Fruit fly (Drosophila melanogaster) whole organism, embryonic: Measurements from ENCODE around the gene ND-39.

Source experiments
- ATbp ChIP-seq: fragments of 200-800 bp; sonication (Bioruptor generic); optimal IDR thresholded peaks from 2 replicates; lab custom pipeline; 2017; ENCODE audit warnings: missing biosample characterization, mild to moderate bottlenecking, missing genetic modification characterization, missing genetic modification reagents
- CG1024 ChIP-seq: fragments of 200-800 bp; sonication (Bioruptor generic); IDR thresholded peaks from 2 replicates; pipeline ENCODE4 v1.3.6; 2022; ENCODE audit warnings: missing biosample characterization, missing genetic modification characterization
- CG10431 ChIP-seq: fragments of 200-800 bp; sonication (Bioruptor generic); optimal IDR thresholded peaks from 3 replicates; lab custom pipeline; 2018; ENCODE audit warnings: missing biosample characterization, mild to moderate bottlenecking, missing genetic modification characterization
- CG12942 ChIP-seq: fragments of 200-800 bp; sonication (Bioruptor generic); optimal IDR thresholded peaks from 3 replicates; lab custom pipeline; 2016; ENCODE audit warnings: missing biosample characterization, missing genetic modification characterization
- CG13624 ChIP-seq: fragments of 200-800 bp; sonication (Bioruptor generic); optimal IDR thresholded peaks from 2 replicates; lab custom pipeline; 2016; ENCODE audit warnings: missing biosample characterization, missing genetic modification characterization
- CG14014 ChIP-seq: fragments of 200-800 bp; sonication (Bioruptor generic); IDR thresholded peaks from 2 replicates; pipeline ENCODE4 v1.3.6; 2022; ENCODE audit warnings: missing biosample characterization, missing genetic modification characterization
- CG1529 ChIP-seq: fragments of 200-800 bp; sonication (Bioruptor generic); optimal IDR thresholded peaks from 3 replicates; lab custom pipeline; 2018; ENCODE audit warnings: missing biosample characterization, missing genetic modification characterization
- CG16779 ChIP-seq: fragments of 200-800 bp; sonication (Bioruptor generic); IDR thresholded peaks from 2 replicates; pipeline ENCODE4 v1.3.6; 2022; ENCODE audit warnings: missing biosample characterization, missing genetic modification characterization
- CG18262 ChIP-seq: fragments of 200-800 bp; optimal IDR thresholded peaks from 3 replicates; lab custom pipeline; 2019; ENCODE audit warnings: missing biosample characterization, mild to moderate bottlenecking, missing genetic modification characterization, moderate library complexity
- CG3065 ChIP-seq: fragments of 200-800 bp; sonication (Bioruptor generic); optimal IDR thresholded peaks from 2 replicates; lab custom pipeline; 2016; ENCODE audit warnings: missing biosample characterization, missing genetic modification characterization
- CG3163 ChIP-seq: fragments of 200-800 bp; sonication (Bioruptor generic); optimal IDR thresholded peaks from 3 replicates; lab custom pipeline; 2016; ENCODE audit warnings: missing biosample characterization, missing genetic modification characterization
- CG43689 ChIP-seq: fragments of 200-800 bp; sonication (Bioruptor generic); IDR thresholded peaks from 2 replicates; pipeline ENCODE4 v1.3.6; 2022; ENCODE audit warnings: missing biosample characterization, missing genetic modification characterization
- CG6689 ChIP-seq: fragments of 200-800 bp; sonication (Bioruptor generic); IDR thresholded peaks from 2 replicates; pipeline ENCODE4 v1.3.6; 2022; ENCODE audit warnings: missing biosample characterization, missing genetic modification characterization
- CG6813 ChIP-seq: fragments of 200-800 bp; sonication (Bioruptor generic); optimal IDR thresholded peaks from 2 replicates; lab custom pipeline; 2017; ENCODE audit warnings: missing biosample characterization, missing genetic modification characterization, mild to moderate bottlenecking, moderate library complexity, missing genetic modification reagents
- CG7987 ChIP-seq: fragments of 200-800 bp; sonication (Bioruptor generic); optimal IDR thresholded peaks from 2 replicates; lab custom pipeline; 2018; ENCODE audit warnings: missing biosample characterization, mild to moderate bottlenecking, missing genetic modification characterization, moderate library complexity
- CG8281 ChIP-seq: fragments of 200-800 bp; sonication (Bioruptor generic); optimal IDR thresholded peaks from 2 replicates; lab custom pipeline; 2018; ENCODE audit warnings: missing biosample characterization, mild to moderate bottlenecking, missing genetic modification characterization, moderate library complexity
- CG8359 ChIP-seq: fragments of 200-800 bp; sonication (Bioruptor generic); optimal IDR thresholded peaks from 2 replicates; lab custom pipeline; 2017; ENCODE audit warnings: missing biosample characterization, mild to moderate bottlenecking, missing genetic modification characterization, borderline replicate concordance
- CG8388 ChIP-seq: fragments of 200-800 bp; sonication (Bioruptor generic); optimal IDR thresholded peaks from 2 replicates; lab custom pipeline; 2019; ENCODE audit warnings: missing biosample characterization, mild to moderate bottlenecking, missing genetic modification characterization, moderate library complexity
- CG8924 ChIP-seq: fragments of 200-800 bp; optimal IDR thresholded peaks from 3 replicates; lab custom pipeline; 2019; ENCODE audit warnings: missing biosample characterization, mild to moderate bottlenecking, missing genetic modification characterization, moderate library complexity
- CG9609 ChIP-seq: fragments of 200-800 bp; sonication (Bioruptor generic); optimal IDR thresholded peaks from 3 replicates; lab custom pipeline; 2016; ENCODE audit warnings: missing biosample characterization, missing genetic modification characterization
- Camta ChIP-seq: fragments of 200-800 bp; sonication (Bioruptor generic); optimal IDR thresholded peaks from 2 replicates; lab custom pipeline; 2016; ENCODE audit warnings: missing biosample characterization, missing genetic modification characterization
- CkIIα-i1 ChIP-seq: fragments of 200-800 bp; sonication (Bioruptor generic); IDR thresholded peaks from 2 replicates; pipeline ENCODE4 v1.3.6; 2022; ENCODE audit warnings: missing biosample characterization, missing genetic modification characterization
- CoRest ChIP-seq: fragments of 200-800 bp; sonication (Bioruptor generic); optimal IDR thresholded peaks from 3 replicates; lab custom pipeline; 2018; ENCODE audit warnings: missing biosample characterization, mild to moderate bottlenecking, missing genetic modification characterization, moderate library complexity
- Dip2 ChIP-seq: fragments of 200-800 bp; sonication (Bioruptor generic); IDR thresholded peaks from 2 replicates; pipeline ENCODE4 v1.3.6; 2022; ENCODE audit warnings: missing biosample characterization, missing genetic modification characterization
- Doc3 ChIP-seq: fragments of 200-800 bp; sonication (Bioruptor generic); IDR thresholded peaks from 3 replicates; pipeline ENCODE4 v1.3.6; 2022; ENCODE audit warnings: missing biosample characterization, missing genetic modification characterization; ENCODE audit not compliant: partially characterized antibody
- ERR ChIP-seq: fragments of 200-800 bp; sonication (Bioruptor generic); optimal IDR thresholded peaks from 2 replicates; lab custom pipeline; 2016; ENCODE audit warnings: missing biosample characterization, missing genetic modification characterization
- Elba2 ChIP-seq: fragments of 200-800 bp; sonication (Bioruptor generic); optimal IDR thresholded peaks from 3 replicates; lab custom pipeline; 2016; ENCODE audit warnings: missing biosample characterization, missing genetic modification characterization
- Gug ChIP-seq: fragments of 200-800 bp; sonication (Bioruptor generic); IDR thresholded peaks from 4 replicates; pipeline ENCODE4 v1.3.6; 2022; ENCODE audit warnings: missing biosample characterization, missing genetic modification characterization
- HmgD ChIP-seq: fragments of 200-800 bp; sonication (Bioruptor generic); optimal IDR thresholded peaks from 3 replicates; lab custom pipeline; 2016; ENCODE audit warnings: missing biosample characterization, missing genetic modification characterization
- NC2β ChIP-seq: fragments of 200-800 bp; sonication (Bioruptor generic); optimal IDR thresholded peaks from 2 replicates; lab custom pipeline; 2016; ENCODE audit warnings: missing biosample characterization, missing genetic modification characterization
- Ravus ChIP-seq: fragments of 200-800 bp; sonication (Bioruptor generic); IDR thresholded peaks from 2 replicates; pipeline ENCODE4 v1.3.6; 2022; ENCODE audit warnings: missing biosample characterization, missing genetic modification characterization
- Side ChIP-seq: fragments of 200-800 bp; sonication (Bioruptor generic); optimal IDR thresholded peaks from 2 replicates; lab custom pipeline; 2016; ENCODE audit warnings: missing biosample characterization, missing genetic modification characterization
- Sin3A ChIP-seq: fragments of >200 bp; optimal IDR thresholded peaks from 2 replicates; lab custom pipeline; 2018
- abd-A ChIP-seq: fragments of 200-800 bp; sonication (Bioruptor generic); optimal IDR thresholded peaks from 3 replicates; lab custom pipeline; 2019; ENCODE audit warnings: missing biosample characterization, mild to moderate bottlenecking, missing genetic modification characterization, moderate library complexity
- al ChIP-seq: fragments of 200-800 bp; sonication (Bioruptor generic); IDR thresholded peaks from 2 replicates; pipeline ENCODE4 v1.3.6; 2022; ENCODE audit warnings: missing biosample characterization, missing genetic modification characterization
- ap ChIP-seq: fragments of 200-800 bp; sonication (Bioruptor generic); IDR thresholded peaks from 2 replicates; pipeline ENCODE4 v1.3.6; 2022; ENCODE audit warnings: missing biosample characterization, missing genetic modification characterization
- gce ChIP-seq: fragments of 200-800 bp; sonication (Bioruptor generic); IDR thresholded peaks from 3 replicates; pipeline ENCODE4 v1.3.6; 2022; ENCODE audit warnings: missing biosample characterization, missing genetic modification characterization
- gem ChIP-seq: fragments of 200-800 bp; sonication (Bioruptor generic); optimal IDR thresholded peaks from 2 replicates; lab custom pipeline; 2019; ENCODE audit warnings: missing biosample characterization, mild to moderate bottlenecking, missing genetic modification characterization, moderate library complexity
- ind ChIP-seq: fragments of 200-800 bp; sonication (Bioruptor generic); optimal IDR thresholded peaks from 3 replicates; lab custom pipeline; 2016; ENCODE audit warnings: missing biosample characterization, missing genetic modification characterization
- jigr1 ChIP-seq: fragments of 200-800 bp; sonication (Bioruptor generic); IDR thresholded peaks from 3 replicates; pipeline ENCODE4 v1.3.6; 2022; ENCODE audit warnings: missing biosample characterization, missing genetic modification characterization
- lola ChIP-seq, 3 experiments: fragments of >200 bp in 2 of 3; fragments of 200-800 bp in 1 of 3; sonication (Bioruptor generic) in 1 of 3; optimal IDR thresholded peaks; 2 replicates each; lab custom pipeline; 2017 to 2019; ENCODE audit warnings: missing biosample characterization in 3 of 3, missing genetic modification characterization in 3 of 3, mild to moderate bottlenecking in 1 of 3, moderate library complexity in 1 of 3
- nom ChIP-seq: fragments of 200-800 bp; sonication (Bioruptor generic); optimal IDR thresholded peaks from 2 replicates; lab custom pipeline; 2017; ENCODE audit warnings: missing biosample characterization, missing genetic modification characterization, mild to moderate bottlenecking, moderate library complexity, missing genetic modification reagents
- peb ChIP-seq: fragments of 200-800 bp; sonication (Bioruptor generic); IDR thresholded peaks from 2 replicates; pipeline ENCODE4 v1.3.6; 2022; ENCODE audit warnings: missing biosample characterization, missing genetic modification characterization
- sc ChIP-seq, 3 experiments: fragments of >200 bp in 2 of 3; fragments of 200-800 bp in 1 of 3; sonication (Bioruptor generic) in 1 of 3; optimal IDR thresholded peaks; 2 replicates in 2 of 3; 3 replicates in 1 of 3; lab custom pipeline; 2017; ENCODE audit warnings: mild to moderate bottlenecking in 1 of 3, missing biosample characterization in 1 of 3, missing genetic modification characterization in 1 of 3, missing genetic modification reagents in 1 of 3
- sd ChIP-seq: fragments of 200-800 bp; sonication (Bioruptor generic); optimal IDR thresholded peaks from 3 replicates; lab custom pipeline; 2018; ENCODE audit warnings: missing biosample characterization, mild to moderate bottlenecking, missing genetic modification characterization, moderate library complexity
- slbo ChIP-seq: fragments of 200-800 bp; sonication (Bioruptor generic); IDR thresholded peaks from 2 replicates; pipeline ENCODE4 v1.3.6; 2022; ENCODE audit warnings: missing biosample characterization, missing genetic modification characterization
- so ChIP-seq: fragments of 200-800 bp; sonication (Bioruptor generic); IDR thresholded peaks from 3 replicates; pipeline ENCODE4 v1.3.6; 2022; ENCODE audit warnings: missing biosample characterization, missing genetic modification characterization
- tup ChIP-seq: fragments of 200-800 bp; sonication (Bioruptor generic); optimal IDR thresholded peaks from 2 replicates; lab custom pipeline; 2016; ENCODE audit warnings: missing biosample characterization, mild to moderate bottlenecking, missing genetic modification characterization, moderate library complexity
- wek ChIP-seq: fragments of 200-800 bp; sonication (Bioruptor generic); optimal IDR thresholded peaks from 3 replicates; lab custom pipeline; 2018; ENCODE audit warnings: missing biosample characterization, mild to moderate bottlenecking, missing genetic modification characterization, moderate library complexity
- yki ChIP-seq: fragments of >200 bp; optimal IDR thresholded peaks from 3 replicates; lab custom pipeline; 2018

The ND-39 gene

DNA sequence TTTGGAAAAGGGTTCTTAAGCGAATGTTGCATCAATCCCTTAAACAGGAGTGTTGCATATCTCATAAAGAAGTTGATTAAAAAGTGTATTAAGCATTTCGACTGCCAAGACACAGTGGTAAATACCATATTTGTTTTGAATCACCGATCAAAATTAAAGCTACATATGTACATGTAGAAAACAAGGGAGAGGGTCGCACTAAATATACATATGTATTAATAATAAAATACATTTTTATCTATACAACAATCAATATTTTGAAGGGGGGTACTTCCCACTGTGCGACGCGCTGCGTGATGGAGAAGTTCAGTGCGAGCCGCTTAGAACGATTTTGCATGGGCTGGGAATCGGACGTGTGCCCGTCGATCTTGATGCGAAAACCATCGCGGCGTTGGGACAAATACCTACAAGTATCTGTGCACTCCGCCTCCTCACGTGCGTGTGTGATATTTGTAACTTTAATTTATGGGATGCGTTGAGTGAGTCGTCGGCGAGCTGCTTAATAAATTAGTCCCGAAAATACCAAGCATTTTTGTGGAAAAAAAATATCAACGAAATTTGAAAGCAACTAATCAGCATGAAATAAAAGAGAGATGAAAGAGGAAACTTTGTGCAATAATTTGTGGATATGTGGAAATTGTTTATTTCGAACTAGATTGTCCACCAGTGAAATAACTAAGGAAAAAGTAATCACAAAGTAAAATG, 46.9 kb upstream of the ND-39 start (continued):
- TF ChIP-seq CG3163 (GFP tag; lab: Kevin White, UChicago) (no peak), nom (GFP tag; lab: Kevin White, UChicago) (peak; percentile 33), HmgD (GFP tag; lab: Kevin White, UChicago) (no peak), lola (GFP tag; optimal IDR thresholded peaks at IDR 0.05; lab: Kevin White, UChicago) (peak in 1 of 3 experiments; percentile 60), gem (tag; lab: Kevin White, UChicago) (peak; percentile 92), ind (peak; percentile 89), gce (GFP tag; lab: Robert Waterston, UW) (peak; percentile 91), Gug (GFP tag; lab: Robert Waterston, UW) (peak; percentile 82), CG16779 (GFP tag; lab: Robert Waterston, UW) (peak; percentile 61; the same call in 1 of the 2 replicates), CG1024 (GFP tag; lab: Robert Waterston, UW) (peak; percentile 89), ATbp (GFP tag; lab: Kevin White, UChicago) (peak; percentile 83), CG1529 (peak; percentile 68), peb (GFP tag; lab: Robert Waterston, UW) (peak; percentile 81), wek (peak; percentile 49), CG7987 (GFP tag; lab: Kevin White, UChicago) (peak; percentile 64), CG9609 (GFP tag; lab: Kevin White, UChicago) (peak; percentile 37), CG8924 (tag; lab: Kevin White, UChicago) (peak; percentile 84), NC2β (GFP tag; lab: Kevin White, UChicago) (peak; percentile 26), CG6689 (GFP tag; lab: Robert Waterston, UW) (peak; percentile 91), CG43689 (GFP tag; lab: Robert Waterston, UW) (peak; percentile 76), CG8281 (peak; percentile 57), CoRest (tag; lab: Kevin White, UChicago) (peak; percentile 85), Doc3 (GFP tag; lab: Robert Waterston, UW) (no peak), CG18262 (tag; lab: Kevin White, UChicago) (peak; percentile 88), Dip2 (GFP tag; lab: Robert Waterston, UW) (peak; percentile 30; the same call in 1 of the 2 replicates), CG14014 (GFP tag; lab: Robert Waterston, UW) (peak; percentile 88), Elba2 (GFP tag; lab: Kevin White, UChicago) (peak; percentile 32), CG6813 (GFP tag; lab: Kevin White, UChicago) (peak; percentile 85), CG8359 (peak; percentile 58), al (GFP tag; lab: Robert Waterston, UW) (peak; percentile 84), ap (GFP tag; lab: Robert Waterston, UW) (peak; percentile 84), sc (optimal IDR thresholded peaks at IDR 0.05; lab: Kevin White, UChicago) (no peak), sc (GFP tag; optimal IDR thresholded peaks at IDR 0.05; lab: Kevin White, UChicago) (peak; percentile 68), so (GFP tag; lab: Robert Waterston, UW) (peak; percentile 91), Camta (GFP tag; lab: Kevin White, UChicago) (peak; percentile 40), CkIIα-i1 (GFP tag; lab: Robert Waterston, UW) (0 out of 2 replicates have a peak, but pooled peaks have one; percentile 23), CG3065 (GFP tag; lab: Kevin White, UChicago) (peak; percentile 43), CG8388 (GFP tag; lab: Kevin White, UChicago) (peak; percentile 83), Ravus (GFP tag; lab: Robert Waterston, UW) (peak; percentile 80), CG12942 (GFP tag; lab: Kevin White, UChicago) (peak; percentile 68), CG13624 (GFP tag; lab: Kevin White, UChicago) (peak; percentile 16), sd (tag; lab: Kevin White, UChicago) (peak; percentile 92), yki (lab: Kevin White, UChicago) (no peak), CG10431 (GFP tag; lab: Kevin White, UChicago) (no peak), ERR (GFP tag; lab: Kevin White, UChicago) (no peak), jigr1 (GFP tag; lab: Robert Waterston, UW) (peak; percentile 72; the same call in 1 of the 3 replicates), Sin3A (lab: Kevin White, UChicago) (no peak), slbo (peak; percentile 89), abd-A (tag; lab: Kevin White, UChicago) (no peak), tup (GFP tag; lab: Kevin White, UChicago) (peak; percentile 45), Side (no peak)
